Fruit fly (Drosophila melanogaster) whole organism: ENCODE data around the gene CG8563.

Experiments used
- CG8478 ChIP-seq: fragments of >200 bp; optimal IDR thresholded peaks from 2 replicates; lab custom pipeline; 2018; ENCODE audit warnings: inconsistent platforms
- Dll ChIP-seq: fragments of >200 bp; optimal IDR thresholded peaks from 2 replicates; lab custom pipeline; 2017
- EcR ChIP-seq, 2 experiments: fragments of >200 bp; optimal IDR thresholded peaks; 2 replicates each; lab custom pipeline; 2017; ENCODE audit warnings: missing biosample characterization in 2 of 2, missing genetic modification characterization in 2 of 2, missing genetic modification reagents in 2 of 2
- pan ChIP-seq: fragments of >200 bp; optimal IDR thresholded peaks from 2 replicates; lab custom pipeline; 2017
- psq ChIP-seq: fragments of >200 bp; optimal IDR thresholded peaks from 2 replicates; lab custom pipeline; 2017
- usp ChIP-seq: fragments of >200 bp; optimal IDR thresholded peaks from 2 replicates; lab custom pipeline; 2017; ENCODE audit warnings: missing biosample characterization, missing genetic modification characterization, mixed read lengths

The CG8563 gene

DNA sequence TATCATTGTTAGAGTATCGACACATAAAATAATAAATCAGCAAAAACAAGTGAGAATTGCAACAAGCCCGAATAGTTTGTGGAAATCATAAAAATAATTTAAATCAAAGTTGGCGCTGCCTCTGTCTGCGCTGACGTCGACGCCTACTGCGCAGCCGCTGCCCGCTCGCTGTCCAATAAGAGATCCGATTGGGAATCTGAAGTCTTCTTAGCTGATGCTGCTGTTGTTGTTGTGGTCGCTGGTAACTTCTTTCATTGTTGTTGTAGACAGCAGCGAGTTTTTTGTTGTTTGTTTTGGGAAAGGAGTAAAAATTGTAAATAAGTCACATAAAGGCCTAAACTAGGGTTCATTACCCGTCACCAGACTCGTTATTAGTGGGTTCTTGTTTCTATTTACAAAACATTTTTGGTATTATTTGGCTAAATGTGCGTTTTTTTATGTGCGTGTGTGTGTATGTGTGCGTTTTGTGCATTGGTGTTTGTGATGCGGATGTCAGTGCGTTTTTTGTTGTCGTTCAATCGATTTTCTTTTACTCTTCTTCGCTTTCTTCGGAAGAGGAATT lies 25.7 kb upstream of the CG8563 start:
- TF ChIP-seq EcR (GFP tag; optimal IDR thresholded peaks at IDR 0.05; lab: Kevin White, UChicago) (no peak), pan (lab: Kevin White, UChicago) (no peak), psq (lab: Kevin White, UChicago) (no peak), usp (GFP tag; lab: Kevin White, UChicago) (no peak), Dll (lab: Kevin White, UChicago) (no peak), CG8478 (lab: Kevin White, UChicago) (no peak)

dm6 chr3L:7367798-7368678 lies 22.5 kb upstream of the CG8563 start:
- TF ChIP-seq EcR (GFP tag; optimal IDR thresholded peaks at IDR 0.05; lab: Kevin White, UChicago), result no peak
- TF ChIP-seq CG8478 (lab: Kevin White, UChicago), result no peak
- no peak for TF ChIP-seq psq (lab: Kevin White, UChicago)
- no peak for TF ChIP-seq Dll (lab: Kevin White, UChicago)
- TF ChIP-seq pan (lab: Kevin White, UChicago), result no peak
- no peak for TF ChIP-seq usp (GFP tag; lab: Kevin White, UChicago)

DNA sequence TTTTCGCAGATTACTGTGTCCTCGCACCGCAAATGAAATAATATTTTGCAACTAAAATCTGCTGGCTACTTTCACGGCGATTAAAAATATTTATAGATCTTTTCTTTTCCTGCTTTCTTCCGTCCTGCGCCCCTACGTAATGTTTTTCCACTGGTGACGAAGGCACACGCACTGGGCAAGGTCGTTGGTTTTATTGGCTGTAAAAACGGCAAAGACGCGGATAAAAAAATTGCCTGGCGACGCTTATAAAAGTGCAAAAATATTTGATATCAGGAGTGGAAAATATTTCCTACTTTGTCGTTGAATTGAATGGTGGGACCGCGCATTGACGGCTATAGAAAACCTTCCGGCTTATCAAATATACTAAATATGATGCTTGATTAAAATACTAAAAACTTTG lies 21.6 kb upstream of the CG8563 start, which contains the start of gene Sh3beta:
Gene Sh3beta (minus strand): TSS at position 327 of the 400 bp plus-strand sequence.
- no peak for TF ChIP-seq EcR (GFP tag; optimal IDR thresholded peaks at IDR 0.05; lab: Kevin White, UChicago)
- no peak for TF ChIP-seq pan (lab: Kevin White, UChicago)
- no peak for TF ChIP-seq psq (lab: Kevin White, UChicago)
- TF ChIP-seq CG8478 (lab: Kevin White, UChicago), result no peak
- no peak for TF ChIP-seq usp (GFP tag; lab: Kevin White, UChicago)
- no peak for TF ChIP-seq Dll (lab: Kevin White, UChicago)

DNA sequence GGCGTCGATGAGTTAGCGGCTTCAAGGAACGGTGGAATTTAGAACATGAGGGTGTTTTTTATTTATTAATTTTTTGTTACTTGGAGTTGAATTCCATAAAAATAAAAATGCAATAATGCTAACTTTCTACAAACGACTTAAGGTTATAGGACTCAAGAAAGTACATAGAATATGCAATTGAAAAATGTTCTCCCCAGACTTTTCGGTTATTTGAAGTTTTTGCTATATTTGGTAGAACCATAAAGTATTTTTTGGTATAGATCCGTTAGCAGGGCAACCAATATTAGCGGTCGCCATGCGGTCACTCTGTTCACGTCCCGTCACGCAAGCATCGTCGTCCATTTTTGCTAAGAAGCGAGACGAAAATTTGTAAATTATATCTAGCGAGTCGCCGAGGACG lies 21.0 kb upstream of the CG8563 start, which contains the start of gene akirin:
Gene akirin (plus strand): TSS at position 301 of the 400 bp plus-strand sequence.
- TF ChIP-seq CG8478 (lab: Kevin White, UChicago), result no peak
- no peak for TF ChIP-seq Dll (lab: Kevin White, UChicago)
- TF ChIP-seq psq (lab: Kevin White, UChicago), result no peak
- no peak for TF ChIP-seq pan (lab: Kevin White, UChicago)
- TF ChIP-seq usp (GFP tag; lab: Kevin White, UChicago), result no peak
- no peak for TF ChIP-seq EcR (GFP tag; optimal IDR thresholded peaks at IDR 0.05; lab: Kevin White, UChicago)

DNA sequence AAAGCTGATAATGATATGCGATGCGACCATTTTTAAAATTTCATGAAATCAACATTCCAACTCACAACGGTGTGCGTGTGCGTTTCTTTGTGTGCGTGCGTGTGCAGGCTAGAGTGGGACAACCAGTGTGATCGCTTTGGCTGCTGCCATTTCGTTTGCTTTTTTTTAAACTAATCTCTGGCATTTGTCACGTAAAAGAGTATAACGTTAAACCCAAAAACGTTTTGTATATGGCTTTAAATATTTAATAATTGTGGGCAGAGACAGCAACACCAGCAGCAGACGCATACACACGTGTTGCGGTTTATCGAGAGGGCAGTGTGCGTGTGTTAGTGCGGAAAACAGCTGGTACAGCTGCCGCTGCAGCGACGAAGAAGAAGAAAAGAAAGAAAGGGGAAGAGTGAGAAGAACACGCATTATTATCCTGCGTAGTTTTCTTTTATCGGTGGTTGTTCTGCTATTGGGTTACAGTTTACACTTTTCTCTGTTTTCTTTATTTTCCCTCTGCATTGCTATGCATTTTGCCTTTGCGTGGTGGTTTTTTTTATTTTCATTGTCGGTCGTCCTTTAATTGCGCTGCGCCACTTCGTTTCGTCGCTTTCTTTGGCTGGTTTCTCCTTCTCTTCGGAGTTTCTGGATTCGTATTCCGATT lies 20.2 kb upstream of the CG8563 start:
- TF ChIP-seq CG8478 (lab: Kevin White, UChicago), result peak; percentile 79
- no peak for TF ChIP-seq Dll (lab: Kevin White, UChicago)
- TF ChIP-seq psq (lab: Kevin White, UChicago), result no peak
- TF ChIP-seq EcR (GFP tag; optimal IDR thresholded peaks at IDR 0.05; lab: Kevin White, UChicago), result no peak
- TF ChIP-seq usp (GFP tag; lab: Kevin White, UChicago), result no peak

DNA sequence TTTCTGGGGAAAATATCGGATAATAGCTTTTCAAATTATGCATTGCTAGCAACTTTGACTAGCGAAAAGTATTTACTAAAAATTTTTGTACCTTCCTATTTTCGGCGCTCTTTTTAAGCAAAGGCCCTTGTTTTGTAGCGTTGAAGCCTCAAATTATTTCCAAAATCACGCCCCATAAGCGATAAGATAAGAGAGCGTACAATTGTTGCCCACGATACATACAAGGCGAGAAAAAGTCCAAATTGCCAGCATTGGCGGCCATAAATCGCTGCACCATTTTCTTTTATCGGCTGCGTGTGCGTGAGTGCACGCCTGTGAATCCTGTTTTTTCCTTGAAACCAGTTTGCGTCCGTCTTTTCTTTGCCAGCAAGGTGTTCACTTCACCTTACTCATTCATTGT lies 19.3 kb upstream of the CG8563 start:
- TF ChIP-seq usp (GFP tag; lab: Kevin White, UChicago) (no peak), pan (lab: Kevin White, UChicago) (no peak), psq (lab: Kevin White, UChicago) (no peak), CG8478 (lab: Kevin White, UChicago) (no peak), EcR (GFP tag; optimal IDR thresholded peaks at IDR 0.05; lab: Kevin White, UChicago) (no peak), Dll (lab: Kevin White, UChicago) (no peak)

- no peak for TF ChIP-seq EcR (GFP tag; optimal IDR thresholded peaks at IDR 0.05; lab: Kevin White, UChicago)
- TF ChIP-seq pan (lab: Kevin White, UChicago), result no peak
- TF ChIP-seq Dll (lab: Kevin White, UChicago), result no peak
- no peak for TF ChIP-seq CG8478 (lab: Kevin White, UChicago)
- TF ChIP-seq usp (GFP tag; lab: Kevin White, UChicago), result no peak
- no peak for TF ChIP-seq psq (lab: Kevin White, UChicago)
Observed at dm6 chr3L:7376151-7376550, 14.4 kb upstream of the CG8563 start.

DNA sequence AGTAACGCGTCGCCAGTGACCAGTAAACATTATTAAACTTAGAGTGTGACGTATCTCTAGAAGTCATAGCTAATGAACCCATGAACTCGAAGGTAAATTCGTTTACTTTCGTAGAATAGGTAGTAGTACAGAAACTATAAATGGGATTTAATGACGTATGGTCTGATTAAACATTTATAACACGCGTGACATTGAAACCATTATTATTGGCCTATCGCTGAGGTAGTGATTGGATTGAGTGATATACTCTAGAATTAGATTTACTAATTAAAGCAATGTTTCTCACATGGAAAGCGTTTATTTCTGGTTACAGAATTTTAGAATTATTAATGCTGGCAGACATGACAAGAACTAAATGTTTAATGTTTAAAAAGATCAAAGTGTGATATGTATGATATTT lies 13.7 kb upstream of the CG8563 start:
- TF ChIP-seq psq (lab: Kevin White, UChicago) (no peak), pan (lab: Kevin White, UChicago) (no peak), usp (GFP tag; lab: Kevin White, UChicago) (no peak), EcR (GFP tag; optimal IDR thresholded peaks at IDR 0.05; lab: Kevin White, UChicago) (no peak), Dll (lab: Kevin White, UChicago) (no peak), CG8478 (lab: Kevin White, UChicago) (no peak)

dm6 chr3L:7380395-7380794 lies 10.1 kb upstream of the CG8563 start:
- no peak for TF ChIP-seq Dll (lab: Kevin White, UChicago)
- TF ChIP-seq EcR (GFP tag; optimal IDR thresholded peaks at IDR 0.05; lab: Kevin White, UChicago), result no peak
- no peak for TF ChIP-seq psq (lab: Kevin White, UChicago)
- no peak for TF ChIP-seq usp (GFP tag; lab: Kevin White, UChicago)
- no peak for TF ChIP-seq CG8478 (lab: Kevin White, UChicago)
- no peak for TF ChIP-seq pan (lab: Kevin White, UChicago)

- TF ChIP-seq EcR (GFP tag; optimal IDR thresholded peaks at IDR 0.05; lab: Kevin White, UChicago) (no peak), usp (GFP tag; lab: Kevin White, UChicago) (no peak), Dll (lab: Kevin White, UChicago) (no peak), psq (lab: Kevin White, UChicago) (no peak)
Observed at dm6 chr3L:7381359-7381976, 9.1 kb upstream of the CG8563 start, which contains the start of the genes SMSr and smid. Gene SMSr, minus strand, starts transcription at chr3L:7381474. Gene smid, plus strand, starts transcription at chr3L:7381614.
